Worm (Caenorhabditis elegans) whole organism, late embryonic: ENCODE measurements around the gene fbxa-59.

ENCODE experiments used
- ceh-6 ChIP-seq: fragments of 200-800 bp; sonication (Bioruptor generic); optimal IDR thresholded peaks from 2 replicates; lab custom pipeline; 2018; ENCODE audit warnings: mild to moderate bottlenecking, missing genetic modification characterization, missing compliant biosample characterization
- fkh-10 ChIP-seq: fragments of 150-350 bp; optimal IDR thresholded peaks from 2 replicates; lab custom pipeline; 2014; ENCODE audit warnings: missing biosample characterization, missing genetic modification reagents, missing genetic modification characterization
- tbx-7 ChIP-seq: sonication (generic microtip); optimal IDR thresholded peaks from 2 replicates; lab custom pipeline; 2016; ENCODE audit warnings: missing genotype, missing genetic modification characterization, missing compliant biosample characterization

DNA sequence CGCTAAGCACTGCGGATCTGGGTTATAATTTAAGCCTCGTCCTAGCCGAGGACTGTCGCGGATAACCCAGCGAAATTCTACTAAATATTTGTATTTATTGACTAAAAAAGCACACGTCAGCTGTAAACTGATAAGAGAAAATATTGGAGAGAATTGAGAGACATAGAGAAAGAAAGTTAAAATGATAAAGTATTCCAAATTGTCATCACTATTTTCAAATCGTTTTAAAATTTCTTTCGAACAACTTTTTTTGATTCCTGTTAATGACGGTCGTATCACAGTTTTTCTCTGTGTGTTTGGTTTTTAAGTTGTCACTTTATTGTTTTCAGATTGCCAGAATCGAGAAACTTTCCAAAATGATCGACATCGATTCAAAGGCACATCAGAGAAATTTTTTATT is 18.7 kb upstream of the fbxa-59 start, which contains the start of gene fbxa-51:
- no peak for TF ChIP-seq tbx-7
- no peak for TF ChIP-seq ceh-6 (GFP tag; lab: Kevin White, UChicago)
- TF ChIP-seq fkh-10 (GFP tag; lab: Kevin White, UChicago), result no peak
